Fruit fly (Drosophila melanogaster): ENCODE results near the gene Ptpmeg.
A peak's percentile ranks its signal among the peaks of the same experiment; 100 is the strongest.

The Ptpmeg gene

dm6 chr3L:380886-381546, 53.1 kb downstream of the Ptpmeg start (continued):
- peak; percentile 69 for TF ChIP-seq zf30C (GFP tag; optimal IDR thresholded peaks at IDR 0.05)
- no peak for TF ChIP-seq hb (GFP tag; IDR thresholded peaks at IDR 0.05; ENCODE audit: partially characterized antibody)
- peak; percentile 19 for TF ChIP-seq az2 (GFP tag; optimal IDR thresholded peaks at IDR 0.05)
- TF ChIP-seq CG16815 (GFP tag; optimal IDR thresholded peaks at IDR 0.05) = peak; percentile 23
- TF ChIP-seq schlank (tag; optimal IDR thresholded peaks at IDR 0.05) = no peak
- TF ChIP-seq btn (GFP tag; optimal IDR thresholded peaks at IDR 0.05) = no peak
- TF ChIP-seq CG14710 (tag; optimal IDR thresholded peaks at IDR 0.05) = peak; percentile 63
- TF ChIP-seq Bgb (GFP tag; IDR thresholded peaks at IDR 0.05; ENCODE audit: partially characterized antibody) = no peak
- no peak for TF ChIP-seq lab (GFP tag; optimal IDR thresholded peaks at IDR 0.05)
- no peak for TF ChIP-seq Gug (GFP tag; IDR thresholded peaks at IDR 0.05)
- TF ChIP-seq CG15479 (GFP tag; optimal IDR thresholded peaks at IDR 0.05) = peak; percentile 68
- peak; percentile 64 for TF ChIP-seq CG15696 (tag; optimal IDR thresholded peaks at IDR 0.05)
- no peak for TF ChIP-seq repo (GFP tag; optimal IDR thresholded peaks at IDR 0.05)
- TF ChIP-seq Pdp1 (GFP tag; optimal IDR thresholded peaks at IDR 0.05) = peak in 1 of 2 experiments; percentile 74
- TF ChIP-seq chif (GFP tag; optimal IDR thresholded peaks at IDR 0.05) = peak in 1 of 2 experiments; percentile 23
- TF ChIP-seq sens-2 (GFP tag; IDR thresholded peaks at IDR 0.05) = no peak
- peak in 1 of 3 experiments; percentile 15 for TF ChIP-seq Stat92E (GFP tag; optimal IDR thresholded peaks at IDR 0.05)
- TF ChIP-seq D19A (tag; optimal IDR thresholded peaks at IDR 0.05) = peak; percentile 14
- TF ChIP-seq Nf-YB (GFP tag; optimal IDR thresholded peaks at IDR 0.05) = peak; percentile 8
- peak; percentile 86 for TF ChIP-seq sens (GFP tag)
- TF ChIP-seq mirr (GFP tag; optimal IDR thresholded peaks at IDR 0.05) = no peak
- peak; percentile 32 for TF ChIP-seq CG7839 (tag; optimal IDR thresholded peaks at IDR 0.05)
- no peak for TF ChIP-seq Rfx (GFP tag; IDR thresholded peaks at IDR 0.05)
- no peak for TF ChIP-seq gfzf (GFP tag; optimal IDR thresholded peaks at IDR 0.05)
- TF ChIP-seq phol (tag; optimal IDR thresholded peaks at IDR 0.05) = peak; percentile 57
- TF ChIP-seq CG10267 (tag; optimal IDR thresholded peaks at IDR 0.05) = peak; percentile 53
- TF ChIP-seq fd96Cb (tag; optimal IDR thresholded peaks at IDR 0.05) = peak; percentile 32
- TF ChIP-seq Xrp1 (GFP tag; IDR thresholded peaks at IDR 0.05) = peak; percentile 71
- TF ChIP-seq lola (GFP tag; optimal IDR thresholded peaks at IDR 0.05) = peak in 1 of 3 experiments; percentile 71
- TF ChIP-seq CG10979 (tag; optimal IDR thresholded peaks at IDR 0.05) = peak; percentile 74
- TF ChIP-seq ara (GFP tag; IDR thresholded peaks at IDR 0.05) = 0 out of 2 replicates have a peak, but pooled peaks have one; percentile 40
- TF ChIP-seq Atf6 (GFP tag; IDR thresholded peaks at IDR 0.05) = no peak
- peak; percentile 0 for TF ChIP-seq CG8359 (GFP tag; optimal IDR thresholded peaks at IDR 0.05; ENCODE audit: borderline replicate concordance)
- peak; percentile 52 for TF ChIP-seq CG1603 (tag; optimal IDR thresholded peaks at IDR 0.05)
- no peak for TF ChIP-seq pum (GFP tag; optimal IDR thresholded peaks at IDR 0.05)
- TF ChIP-seq CG8388 (GFP tag; optimal IDR thresholded peaks at IDR 0.05) = peak; percentile 38
- no peak for TF ChIP-seq prd (optimal IDR thresholded peaks at IDR 0.05)
- TF ChIP-seq prd (GFP tag; IDR thresholded peaks at IDR 0.05) = peak; percentile 62; the same call in 1 of the 3 replicates
- no peak for TF ChIP-seq CG1832 (GFP tag; optimal IDR thresholded peaks at IDR 0.05)
- no peak for TF ChIP-seq CG6813 (GFP tag; optimal IDR thresholded peaks at IDR 0.05)
- no peak for TF ChIP-seq pita (GFP tag; optimal IDR thresholded peaks at IDR 0.05)
- no peak for TF ChIP-seq CG31365 (tag; optimal IDR thresholded peaks at IDR 0.05)
- TF ChIP-seq Taf1 (GFP tag; IDR thresholded peaks at IDR 0.05) = no peak
- peak; percentile 18 for TF ChIP-seq Sox102F (GFP tag; optimal IDR thresholded peaks at IDR 0.05)
- TF ChIP-seq CrebB (tag; optimal IDR thresholded peaks at IDR 0.05) = no peak
- peak; percentile 17 for TF ChIP-seq Chrac-16 (GFP tag; optimal IDR thresholded peaks at IDR 0.05)
- no peak for TF ChIP-seq luna (GFP tag; optimal IDR thresholded peaks at IDR 0.05)
- TF ChIP-seq MESR4 (GFP tag; optimal IDR thresholded peaks at IDR 0.05) = no peak

Measured in whole organism, embryonic.